Worm (Caenorhabditis elegans) whole organism, L3 larva: ENCODE data around the gene tps-1.

Experiments
- R02D3.7 ChIP-seq: fragments of 150-350 bp; optimal IDR thresholded peaks from 2 replicates; lab custom pipeline; 2014; ENCODE audit warnings: missing biosample characterization, missing genetic modification characterization
- ZK546.5 ChIP-seq: sonication (generic microtip); optimal IDR thresholded peaks from 2 replicates; lab custom pipeline; 2017; ENCODE audit warnings: missing biosample characterization, missing genetic modification characterization
- aly-2 ChIP-seq: fragments of 150-350 bp; optimal IDR thresholded peaks from 2 replicates; lab custom pipeline; 2014; ENCODE audit warnings: missing biosample characterization, missing genetic modification characterization
- ama-1 ChIP-seq: fragments of 150-350 bp; optimal IDR thresholded peaks from 2 replicates; lab custom pipeline; 2018
- ceh-28 ChIP-seq: fragments of 150-350 bp; optimal IDR thresholded peaks from 2 replicates; lab custom pipeline; 2014; ENCODE audit warnings: missing biosample characterization, missing genetic modification reagents, missing genetic modification characterization
- ceh-82 ChIP-seq: fragments of 150-350 bp; optimal IDR thresholded peaks from 2 replicates; lab custom pipeline; 2014; ENCODE audit warnings: missing biosample characterization, missing genetic modification characterization
- daf-12 ChIP-seq: fragments of 150-350 bp; optimal IDR thresholded peaks from 2 replicates; lab custom pipeline; 2014; ENCODE audit warnings: missing biosample characterization, missing genetic modification reagents, missing genetic modification characterization
- egl-27 ChIP-seq: sonication (generic microtip); optimal IDR thresholded peaks from 4 replicates; lab custom pipeline; 2017; ENCODE audit warnings: missing biosample characterization, missing genetic modification reagents, missing genetic modification characterization
- egl-5 ChIP-seq: fragments of 150-350 bp; optimal IDR thresholded peaks from 2 replicates; lab custom pipeline; 2017; ENCODE audit warnings: missing biosample characterization, missing genetic modification reagents, missing genetic modification characterization, inconsistent platforms
- elt-1 ChIP-seq: fragments of 150-350 bp; optimal IDR thresholded peaks from 2 replicates; lab custom pipeline; 2014; ENCODE audit warnings: missing biosample characterization, missing genetic modification characterization
- elt-2 ChIP-seq: sonication (generic microtip); optimal IDR thresholded peaks from 2 replicates; lab custom pipeline; 2016; ENCODE audit warnings: missing genetic modification reagents, mild to moderate bottlenecking, missing genetic modification characterization, missing compliant biosample characterization
- elt-3 ChIP-seq, 3 experiments: fragments of 150-350 bp in 1 of 3; sonication (generic microtip) in 2 of 3; optimal IDR thresholded peaks; 2 replicates in 2 of 3; 4 replicates in 1 of 3; lab custom pipeline; 2014 to 2017; ENCODE audit warnings: missing biosample characterization in 3 of 3, missing genetic modification characterization in 3 of 3
- eor-1 ChIP-seq, 2 experiments: fragments of 150-350 bp; optimal IDR thresholded peaks; 2 replicates each; lab custom pipeline; 2014 to 2018; ENCODE audit warnings: missing biosample characterization in 2 of 2, missing genetic modification characterization in 2 of 2
- fkh-10 ChIP-seq: sonication (generic microtip); optimal IDR thresholded peaks from 2 replicates; lab custom pipeline; 2017; ENCODE audit warnings: missing biosample characterization, missing genetic modification reagents, missing genetic modification characterization
- fkh-2 ChIP-seq: fragments of 150-350 bp; optimal IDR thresholded peaks from 2 replicates; lab custom pipeline; 2014; ENCODE audit warnings: missing biosample characterization, missing genetic modification reagents, missing genetic modification characterization
- fos-1 ChIP-seq: fragments of 150-350 bp; optimal IDR thresholded peaks from 2 replicates; lab custom pipeline; 2014; ENCODE audit warnings: missing biosample characterization, missing genetic modification characterization
- hmg-11 ChIP-seq: sonication (generic microtip); optimal IDR thresholded peaks from 2 replicates; lab custom pipeline; 2016; ENCODE audit warnings: missing genetic modification characterization, missing compliant biosample characterization
- jun-1 ChIP-seq: fragments of 150-350 bp; optimal IDR thresholded peaks from 2 replicates; lab custom pipeline; 2014; ENCODE audit warnings: missing biosample characterization, missing genetic modification reagents, missing genetic modification characterization
- lin-39 ChIP-seq: fragments of 150-350 bp; optimal IDR thresholded peaks from 2 replicates; lab custom pipeline; 2018; ENCODE audit warnings: missing biosample characterization, missing genetic modification reagents, missing genetic modification characterization
- lsy-12 ChIP-seq: sonication (generic microtip); optimal IDR thresholded peaks from 2 replicates; lab custom pipeline; 2016; ENCODE audit warnings: mild to moderate bottlenecking, missing genetic modification characterization, missing compliant biosample characterization
- mdl-1 ChIP-seq: fragments of 150-350 bp; optimal IDR thresholded peaks from 2 replicates; lab custom pipeline; 2014; ENCODE audit warnings: missing biosample characterization, missing genetic modification characterization
- mml-1 ChIP-seq: fragments of 150-350 bp; sonication (generic microtip); optimal IDR thresholded peaks from 3 replicates; lab custom pipeline; 2014; ENCODE audit warnings: missing biosample characterization, missing genetic modification characterization
- nfya-1 ChIP-seq: sonication (generic microtip); optimal IDR thresholded peaks from 2 replicates; lab custom pipeline; 2017; ENCODE audit warnings: missing genetic modification characterization, mild to moderate bottlenecking, missing compliant biosample characterization, antibody characterized with exemption, moderate library complexity; ENCODE audit not compliant: insufficient read depth
- nhr-11 ChIP-seq: fragments of 150-350 bp; optimal IDR thresholded peaks from 2 replicates; lab custom pipeline; 2014; ENCODE audit warnings: missing biosample characterization, missing genetic modification characterization
- nhr-12 ChIP-seq: fragments of 150-350 bp; optimal IDR thresholded peaks from 2 replicates; lab custom pipeline; 2014; ENCODE audit warnings: missing biosample characterization, missing genetic modification characterization
- nhr-23 ChIP-seq: fragments of 150-350 bp; optimal IDR thresholded peaks from 2 replicates; lab custom pipeline; 2014; ENCODE audit warnings: missing biosample characterization, missing genetic modification reagents, missing genetic modification characterization
- nhr-237 ChIP-seq: fragments of 150-350 bp; optimal IDR thresholded peaks from 2 replicates; lab custom pipeline; 2014; ENCODE audit warnings: missing biosample characterization, missing genetic modification characterization
- nhr-25 ChIP-seq: sonication (generic microtip); optimal IDR thresholded peaks from 2 replicates; lab custom pipeline; 2017; ENCODE audit warnings: missing biosample characterization, missing genetic modification characterization
- nhr-28 ChIP-seq: fragments of 150-350 bp; optimal IDR thresholded peaks from 2 replicates; lab custom pipeline; 2014; ENCODE audit warnings: missing biosample characterization, missing genetic modification characterization
- nhr-67 ChIP-seq: fragments of 150-350 bp; optimal IDR thresholded peaks from 2 replicates; lab custom pipeline; 2014; ENCODE audit warnings: missing biosample characterization, missing genetic modification characterization
- nhr-76 ChIP-seq: fragments of 150-350 bp; sonication (generic microtip); optimal IDR thresholded peaks from 5 replicates; lab custom pipeline; 2014; ENCODE audit warnings: missing biosample characterization, missing genetic modification characterization
- nhr-77 ChIP-seq: fragments of 150-350 bp; optimal IDR thresholded peaks from 2 replicates; lab custom pipeline; 2014; ENCODE audit warnings: missing biosample characterization, missing genetic modification characterization
- pha-4 ChIP-seq: fragments of 150-350 bp; optimal IDR thresholded peaks from 2 replicates; lab custom pipeline; 2014; ENCODE audit warnings: missing biosample characterization, missing genetic modification reagents, missing genetic modification characterization
- pqm-1 ChIP-seq: fragments of 150-350 bp; optimal IDR thresholded peaks from 2 replicates; lab custom pipeline; 2017; ENCODE audit warnings: missing biosample characterization, missing genetic modification characterization, inconsistent platforms
- sea-2 ChIP-seq: fragments of 150-350 bp; sonication (generic microtip); optimal IDR thresholded peaks from 4 replicates; lab custom pipeline; 2014; ENCODE audit warnings: missing biosample characterization, missing genetic modification reagents, missing genetic modification characterization
- skn-1 ChIP-seq: fragments of 150-350 bp; optimal IDR thresholded peaks from 2 replicates; lab custom pipeline; 2014; ENCODE audit warnings: missing biosample characterization, missing genetic modification characterization
- snpc-4 ChIP-seq: fragments of 150-350 bp; optimal IDR thresholded peaks from 2 replicates; lab custom pipeline; 2014; ENCODE audit warnings: missing biosample characterization, missing genetic modification characterization
- tbx-2 ChIP-seq: sonication (generic microtip); optimal IDR thresholded peaks from 2 replicates; lab custom pipeline; 2016; ENCODE audit warnings: mild to moderate bottlenecking, missing genetic modification characterization, missing compliant biosample characterization
- unc-39 ChIP-seq: sonication (generic microtip); optimal IDR thresholded peaks from 4 replicates; lab custom pipeline; 2017; ENCODE audit warnings: missing biosample characterization, missing genetic modification characterization
- unc-62 ChIP-seq: fragments of 150-350 bp; sonication (generic microtip); optimal IDR thresholded peaks from 4 replicates; lab custom pipeline; 2014; ENCODE audit warnings: missing biosample characterization, missing genetic modification reagents, missing genetic modification characterization
- zag-1 ChIP-seq: fragments of 150-350 bp; optimal IDR thresholded peaks from 2 replicates; lab custom pipeline; 2014; ENCODE audit warnings: missing biosample characterization, missing genetic modification characterization
- ztf-4 ChIP-seq: fragments of 150-350 bp; optimal IDR thresholded peaks from 2 replicates; lab custom pipeline; 2014; ENCODE audit warnings: missing biosample characterization, missing genetic modification characterization

tps-1 gene

ce11 chrX:17504447-17504846, 30.1 kb upstream of the tps-1 start:
- TF ChIP-seq unc-62 (GFP tag; lab: Kevin White, UChicago) = no peak
- no peak for TF ChIP-seq pha-4 (tag; lab: Kevin White, UChicago)
- TF ChIP-seq tbx-2 (tag; lab: Kevin White, UChicago) = no peak
- no peak for TF ChIP-seq nhr-23
- no peak for TF ChIP-seq ztf-4 (tag; lab: Kevin White, UChicago)
- TF ChIP-seq ama-1 (lab: Kevin White, UChicago) = no peak
- peak; percentile 13 for TF ChIP-seq nfya-1
- TF ChIP-seq eor-1 (tag; optimal IDR thresholded peaks at IDR 0.05; lab: Kevin White, UChicago) = no peak
- TF ChIP-seq mdl-1 (tag; lab: Kevin White, UChicago) = no peak
- no peak for TF ChIP-seq mml-1
- no peak for TF ChIP-seq egl-5 (tag; lab: Kevin White, UChicago)
- no peak for TF ChIP-seq nhr-11 (tag; lab: Kevin White, UChicago)
- TF ChIP-seq fkh-2 = no peak
- no peak for TF ChIP-seq nhr-28 (tag; lab: Kevin White, UChicago)
- TF ChIP-seq elt-2 (tag; lab: Kevin White, UChicago) = peak; percentile 51
- TF ChIP-seq pqm-1 (tag; lab: Kevin White, UChicago) = peak; percentile 42
- no peak for TF ChIP-seq R02D3.7 (tag; lab: Kevin White, UChicago)
- TF ChIP-seq daf-12 (tag; lab: Kevin White, UChicago) = no peak
- no peak for TF ChIP-seq sea-2
- peak; percentile 44 for TF ChIP-seq lin-39
- no peak for TF ChIP-seq nhr-12 (tag; lab: Kevin White, UChicago)
- TF ChIP-seq ceh-82 (tag; lab: Kevin White, UChicago) = no peak
- TF ChIP-seq nhr-76 (tag; lab: Kevin White, UChicago) = no peak
- TF ChIP-seq ceh-28 (tag; lab: Kevin White, UChicago) = no peak
- TF ChIP-seq snpc-4 = no peak
- no peak for TF ChIP-seq nhr-67
- TF ChIP-seq fos-1 (tag; lab: Kevin White, UChicago) = no peak
- no peak for TF ChIP-seq nhr-237 (tag; lab: Kevin White, UChicago)
- no peak for TF ChIP-seq nhr-77 (tag; lab: Kevin White, UChicago)
- no peak for TF ChIP-seq elt-3 (tag; optimal IDR thresholded peaks at IDR 0.05; lab: Kevin White, UChicago)
- TF ChIP-seq lsy-12 = no peak
- TF ChIP-seq aly-2 (tag; lab: Kevin White, UChicago) = no peak
- no peak for TF ChIP-seq ZK546.5 (tag; lab: Kevin White, UChicago)
- no peak for TF ChIP-seq nhr-25 (tag; lab: Kevin White, UChicago)

ce11 chrX:17502246-17502645, 27.9 kb upstream of the tps-1 start:
- TF ChIP-seq nhr-76 (tag; lab: Kevin White, UChicago) = no peak
- no peak for TF ChIP-seq lsy-12
- no peak for TF ChIP-seq egl-27 (tag; lab: Kevin White, UChicago)
- TF ChIP-seq nhr-23 = no peak
- TF ChIP-seq pqm-1 (tag; lab: Kevin White, UChicago) = peak; percentile 76
- no peak for TF ChIP-seq elt-1 (tag; lab: Kevin White, UChicago)
- TF ChIP-seq fkh-10 = no peak
- TF ChIP-seq nhr-28 (tag; lab: Kevin White, UChicago) = no peak
- peak; percentile 48 for TF ChIP-seq elt-2 (tag; lab: Kevin White, UChicago)
- peak; percentile 40 for TF ChIP-seq pha-4 (tag; lab: Kevin White, UChicago)
- no peak for TF ChIP-seq skn-1 (tag; lab: Kevin White, UChicago)
- no peak for TF ChIP-seq hmg-11
- no peak for TF ChIP-seq snpc-4
- no peak for TF ChIP-seq fos-1 (tag; lab: Kevin White, UChicago)
- no peak for TF ChIP-seq elt-3 (tag; optimal IDR thresholded peaks at IDR 0.05; lab: Kevin White, UChicago)
- no peak for TF ChIP-seq mml-1
- no peak for TF ChIP-seq zag-1 (tag; lab: Kevin White, UChicago)

ce11 chrX:17486735-17487134, 12.4 kb upstream of the tps-1 start, which contains the start of gene npr-24:
npr-24 (minus strand) TSS chrX:17486835.
- TF ChIP-seq pha-4 (tag; lab: Kevin White, UChicago) (no peak), tbx-2 (tag; lab: Kevin White, UChicago) (no peak), skn-1 (tag; lab: Kevin White, UChicago) (no peak), nhr-237 (tag; lab: Kevin White, UChicago) (no peak), jun-1 (tag; lab: Kevin White, UChicago) (no peak), nhr-23 (no peak), unc-39 (tag; lab: Kevin White, UChicago) (no peak)
